Worm (Caenorhabditis elegans) whole organism, late embryonic: Measurements from ENCODE around the gene fbxa-31.

Experiments
- C08G9.2 ChIP-seq: sonication (generic microtip); optimal IDR thresholded peaks from 2 replicates; lab custom pipeline; 2016; ENCODE audit warnings: mild to moderate bottlenecking, missing genetic modification characterization, moderate library complexity, missing compliant biosample characterization
- F13H6.1 ChIP-seq: sonication (generic microtip); optimal IDR thresholded peaks from 2 replicates; lab custom pipeline; 2016; ENCODE audit warnings: missing genetic modification characterization, missing compliant biosample characterization
- K02D7.2 ChIP-seq: sonication (generic microtip); optimal IDR thresholded peaks from 2 replicates; lab custom pipeline; 2017; ENCODE audit warnings: mild to moderate bottlenecking, missing genetic modification characterization, missing compliant biosample characterization
- K09A11.1 ChIP-seq: sonication (generic microtip); optimal IDR thresholded peaks from 2 replicates; lab custom pipeline; 2017; ENCODE audit warnings: antibody characterized with exemption, mild to moderate bottlenecking, missing genetic modification characterization, missing compliant biosample characterization; ENCODE audit not compliant: insufficient read depth
- T23F11.4 ChIP-seq: fragments of 200-800 bp; sonication (Bioruptor generic); optimal IDR thresholded peaks from 2 replicates; lab custom pipeline; 2018; ENCODE audit warnings: mild to moderate bottlenecking, missing genetic modification characterization, missing compliant biosample characterization
- ama-1 ChIP-seq: fragments of 150-350 bp; optimal IDR thresholded peaks from 2 replicates; lab custom pipeline; 2014
- ceh-2 ChIP-seq: sonication (generic microtip); optimal IDR thresholded peaks from 2 replicates; lab custom pipeline; 2016; ENCODE audit warnings: missing genotype, missing genetic modification characterization, missing compliant biosample characterization
- ceh-45 ChIP-seq: fragments of 200-800 bp; sonication (Bioruptor generic); IDR thresholded peaks from 2 replicates; pipeline ENCODE4 v1.3.6; 2022; ENCODE audit warnings: missing genetic modification reagents, missing genetic modification characterization, missing compliant biosample characterization
- ceh-48 ChIP-seq: sonication (generic microtip); optimal IDR thresholded peaks from 2 replicates; lab custom pipeline; 2016; ENCODE audit warnings: missing genetic modification characterization, inconsistent platforms, missing compliant biosample characterization
- che-1 ChIP-seq: sonication (generic microtip); optimal IDR thresholded peaks from 2 replicates; lab custom pipeline; 2016; ENCODE audit warnings: mild to moderate bottlenecking, missing genetic modification characterization, missing compliant biosample characterization
- elt-4 ChIP-seq: sonication (generic microtip); optimal IDR thresholded peaks from 2 replicates; lab custom pipeline; 2016; ENCODE audit warnings: missing genetic modification characterization, missing compliant biosample characterization
- fkh-10 ChIP-seq: fragments of 150-350 bp; optimal IDR thresholded peaks from 2 replicates; lab custom pipeline; 2014; ENCODE audit warnings: missing biosample characterization, missing genetic modification reagents, missing genetic modification characterization
- gmeb-2 ChIP-seq: sonication (generic microtip); optimal IDR thresholded peaks from 2 replicates; lab custom pipeline; 2016; ENCODE audit warnings: missing genetic modification characterization, inconsistent platforms, missing compliant biosample characterization
- hlh-30 ChIP-seq: sonication (generic microtip); optimal IDR thresholded peaks from 2 replicates; lab custom pipeline; 2017; ENCODE audit warnings: antibody characterized with exemption, missing genetic modification characterization, missing compliant biosample characterization; ENCODE audit not compliant: insufficient read depth
- hlh-8 ChIP-seq: sonication (generic microtip); optimal IDR thresholded peaks from 2 replicates; lab custom pipeline; 2016; ENCODE audit warnings: missing genotype, missing genetic modification characterization, missing compliant biosample characterization
- lim-6 ChIP-seq: sonication (generic microtip); optimal IDR thresholded peaks from 2 replicates; lab custom pipeline; 2016; ENCODE audit warnings: missing genetic modification characterization, missing compliant biosample characterization
- nfya-1 ChIP-seq: sonication (generic microtip); optimal IDR thresholded peaks from 2 replicates; lab custom pipeline; 2017; ENCODE audit warnings: missing genetic modification characterization, mild to moderate bottlenecking, missing compliant biosample characterization, antibody characterized with exemption, moderate library complexity
- pha-2 ChIP-seq: sonication (generic microtip); optimal IDR thresholded peaks from 2 replicates; lab custom pipeline; 2017; ENCODE audit warnings: mild to moderate bottlenecking, missing genetic modification characterization, missing compliant biosample characterization
- rnt-1 ChIP-seq: sonication (generic microtip); optimal IDR thresholded peaks from 2 replicates; lab custom pipeline; 2016; ENCODE audit warnings: missing genetic modification characterization, missing compliant biosample characterization
- sdc-2 ChIP-seq: sonication (generic microtip); optimal IDR thresholded peaks from 2 replicates; lab custom pipeline; 2016; ENCODE audit warnings: missing genotype, missing genetic modification characterization, missing compliant biosample characterization
- sox-2 ChIP-seq: fragments of 200-800 bp; sonication (Bioruptor generic); IDR thresholded peaks from 2 replicates; pipeline ENCODE4 v1.3.6; 2022; ENCODE audit warnings: missing genetic modification reagents, missing genetic modification characterization, missing compliant biosample characterization
- tbx-2 ChIP-seq: sonication (generic microtip); optimal IDR thresholded peaks from 2 replicates; lab custom pipeline; 2016; ENCODE audit warnings: missing genetic modification characterization, missing compliant biosample characterization
- tbx-7 ChIP-seq: sonication (generic microtip); optimal IDR thresholded peaks from 2 replicates; lab custom pipeline; 2016; ENCODE audit warnings: missing genotype, missing genetic modification characterization, missing compliant biosample characterization
- unc-3 ChIP-seq, 2 experiments: fragments of 200-800 bp in 1 of 2; sonication (Bioruptor generic) in 1 of 2; sonication (generic microtip) in 1 of 2; conservative IDR thresholded peaks in 1 of 2; optimal IDR thresholded peaks in 1 of 2; 2 replicates each; pipeline versions ENCODE4 v1.3.6 to Lab custom; 2016 to 2022; ENCODE audit warnings: missing compliant biosample characterization in 2 of 2, missing genetic modification characterization in 2 of 2, missing genetic modification reagents in 1 of 2
- unc-42 ChIP-seq: sonication (generic microtip); optimal IDR thresholded peaks from 2 replicates; lab custom pipeline; 2016; ENCODE audit warnings: missing genotype, missing genetic modification characterization, missing compliant biosample characterization
- unc-55 ChIP-seq: sonication (generic microtip); optimal IDR thresholded peaks from 2 replicates; lab custom pipeline; 2017; ENCODE audit warnings: missing biosample characterization, missing genetic modification reagents, missing genetic modification characterization
- zip-5 ChIP-seq: sonication (generic microtip); optimal IDR thresholded peaks from 2 replicates; lab custom pipeline; 2016; ENCODE audit warnings: missing genetic modification characterization, missing compliant biosample characterization

fbxa-31 gene

ce11 chrIII:1252412-1253207, 18.6 kb downstream of the fbxa-31 start:
- peak; percentile 69; the same call in 1 of the 2 replicates for TF ChIP-seq ceh-45 (GFP tag; lab: Robert Waterston, UW)

ce11 chrIII:1249111-1249583, 22.1 kb downstream of the fbxa-31 start, which contains the start of the genes fbxa-76 and fbxa-77:
TSS of gene fbxa-76 (minus strand) at chrIII:1249161.
TSS of gene fbxa-77 (plus strand) at chrIII:1249475.
- no peak for TF ChIP-seq tbx-7 (tag; lab: Kevin White, UChicago)
- no peak for TF ChIP-seq ceh-45 (GFP tag; lab: Robert Waterston, UW)
- TF ChIP-seq unc-55 (GFP tag; lab: Kevin White, UChicago) = no peak
- no peak for TF ChIP-seq zip-5 (tag; lab: Kevin White, UChicago)
- TF ChIP-seq C08G9.2 (tag; lab: Kevin White, UChicago) = no peak
- TF ChIP-seq K02D7.2 (tag; lab: Kevin White, UChicago) = no peak
- TF ChIP-seq K09A11.1 (tag; lab: Kevin White, UChicago) = no peak
- TF ChIP-seq pha-2 (tag; lab: Kevin White, UChicago) = no peak
- TF ChIP-seq hlh-8 (tag; lab: Kevin White, UChicago) = no peak
- no peak for TF ChIP-seq lim-6
- TF ChIP-seq ceh-2 (tag; lab: Kevin White, UChicago) = no peak
- TF ChIP-seq unc-3 (GFP tag; conservative IDR thresholded peaks at IDR 0.05; lab: Robert Waterston, UW) = no peak
- TF ChIP-seq unc-3 (tag; optimal IDR thresholded peaks at IDR 0.05; lab: Kevin White, UChicago) = no peak
- no peak for TF ChIP-seq sdc-2 (tag; lab: Kevin White, UChicago)
- TF ChIP-seq F13H6.1 (tag; lab: Kevin White, UChicago) = no peak
- TF ChIP-seq hlh-30 (tag; lab: Kevin White, UChicago) = no peak
- no peak for TF ChIP-seq T23F11.4
- TF ChIP-seq, all 69 proteins: peak for 0

ce11 chrIII:1248335-1248734, 22.9 kb downstream of the fbxa-31 start:
- no peak for TF ChIP-seq elt-4 (tag; lab: Kevin White, UChicago)
- no peak for TF ChIP-seq gmeb-2 (tag; lab: Kevin White, UChicago)
- TF ChIP-seq, all 69 proteins: peak for 0

ce11 chrIII:1243199-1243598, 28.0 kb downstream of the fbxa-31 start, which contains the start of gene fbxa-63:
TSS of gene fbxa-63 (plus strand) at chrIII:1243508.
- peak; percentile 30 for TF ChIP-seq nfya-1 (tag; lab: Kevin White, UChicago)
- no peak for TF ChIP-seq fkh-10 (GFP tag; lab: Kevin White, UChicago)
- TF ChIP-seq, all 69 proteins: peak for 1

ce11 chrIII:1238704-1239103, 32.5 kb downstream of the fbxa-31 start, which contains the start of gene fbxa-61:
TSS of gene fbxa-61 (plus strand) at chrIII:1239048.
- TF ChIP-seq rnt-1 (tag; lab: Kevin White, UChicago) (peak; percentile 18), sox-2 (GFP tag; lab: Robert Waterston, UW) (no peak)

ce11 chrIII:1231186-1231585, 40.0 kb downstream of the fbxa-31 start:
- TF ChIP-seq unc-55 (GFP tag; lab: Kevin White, UChicago) (peak; percentile 22), unc-42 (tag; lab: Kevin White, UChicago) (no peak), ceh-48 (tag; lab: Kevin White, UChicago) (no peak), ama-1 (lab: Kevin White, UChicago) (no peak), tbx-2 (tag; lab: Kevin White, UChicago) (no peak), che-1 (tag; lab: Kevin White, UChicago) (no peak), zip-5 (tag; lab: Kevin White, UChicago) (no peak)
